Worm (Caenorhabditis elegans) whole organism, early embryonic: ENCODE measurements around the gene W06D12.6.

Experiments used
- F13C5.2 ChIP-seq: sonication (generic microtip); optimal IDR thresholded peaks from 2 replicates; lab custom pipeline; 2017; ENCODE audit warnings: mild to moderate bottlenecking, missing genetic modification characterization, inconsistent platforms, missing compliant biosample characterization
- ama-1 ChIP-seq: fragments of 150-350 bp; optimal IDR thresholded peaks from 2 replicates; lab custom pipeline; 2014
- ceh-13 ChIP-seq: fragments of 200-800 bp; sonication (Bioruptor generic); optimal IDR thresholded peaks from 2 replicates; lab custom pipeline; 2018; ENCODE audit warnings: mild to moderate bottlenecking, missing genetic modification characterization, missing compliant biosample characterization
- ceh-36 ChIP-seq: sonication (generic microtip); optimal IDR thresholded peaks from 2 replicates; lab custom pipeline; 2016; ENCODE audit warnings: missing genetic modification characterization, inconsistent platforms, missing compliant biosample characterization
- ets-7 ChIP-seq: sonication (generic microtip); optimal IDR thresholded peaks from 2 replicates; lab custom pipeline; 2016; ENCODE audit warnings: missing genotype, missing genetic modification characterization, missing compliant biosample characterization
- hmg-4 ChIP-seq: fragments of 200-800 bp; sonication (Bioruptor generic); optimal IDR thresholded peaks from 2 replicates; lab custom pipeline; 2018; ENCODE audit warnings: mild to moderate bottlenecking, missing genetic modification characterization, missing compliant biosample characterization
- pes-1 ChIP-seq: fragments of 200-800 bp; sonication (Bioruptor generic); IDR thresholded peaks from 2 replicates; pipeline ENCODE4 v1.3.6; 2022; ENCODE audit warnings: missing genetic modification reagents, missing genetic modification characterization, missing compliant biosample characterization
- scrt-1 ChIP-seq: fragments of 200-800 bp; sonication (Bioruptor generic); IDR thresholded peaks from 2 replicates; pipeline ENCODE4 v1.3.6; 2022; ENCODE audit warnings: missing genetic modification characterization, missing compliant biosample characterization
- tbx-11 ChIP-seq: fragments of 200-800 bp; sonication (Bioruptor generic); IDR thresholded peaks from 2 replicates; pipeline ENCODE4 v1.3.6; 2022; ENCODE audit warnings: missing genetic modification characterization, missing compliant biosample characterization
- tbx-37 ChIP-seq: fragments of 200-800 bp; sonication (Bioruptor generic); conservative IDR thresholded peaks from 2 replicates; pipeline ENCODE4 v1.3.6; 2022; ENCODE audit warnings: missing genetic modification reagents, missing genetic modification characterization, missing compliant biosample characterization

DNA sequence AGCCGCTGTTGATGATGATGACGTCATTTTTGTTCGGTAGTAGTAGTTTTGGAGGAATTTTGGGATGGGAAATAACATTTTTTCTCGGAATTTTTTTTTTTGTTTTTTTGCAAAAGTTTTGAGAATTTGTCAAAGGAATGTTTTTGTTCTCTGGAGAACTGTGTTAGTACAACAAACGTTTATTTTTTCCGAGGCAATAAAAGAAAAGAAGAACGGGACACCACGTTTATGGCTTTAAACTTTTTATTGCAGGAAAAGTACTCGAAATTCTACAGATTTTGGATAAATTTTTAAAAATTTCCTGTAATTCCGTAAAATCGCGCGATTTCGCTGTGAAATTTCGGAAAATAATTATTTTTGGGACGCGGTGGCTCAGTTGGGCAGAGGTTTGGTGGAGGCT is 15.0 kb upstream of the W06D12.6 start, which contains the start of gene F59A1.13:
- TF ChIP-seq scrt-1 (GFP tag; lab: Robert Waterston, UW) (no peak), ama-1 (lab: Kevin White, UChicago) (no peak), tbx-37 (no peak), ets-7 (tag; lab: Kevin White, UChicago) (no peak), tbx-11 (GFP tag; lab: Robert Waterston, UW) (no peak), ceh-13 (no peak), ceh-36 (no peak), hmg-4 (GFP tag; lab: Kevin White, UChicago) (no peak), F13C5.2 (tag; lab: Kevin White, UChicago) (no peak), pes-1 (no peak)
